Worm (Caenorhabditis elegans): Measurements from ENCODE around the gene eyg-1.

- no peak for TF ChIP-seq pha-2 (tag; optimal IDR thresholded peaks at IDR 0.05)
- no peak for TF ChIP-seq ceh-9 (tag; optimal IDR thresholded peaks at IDR 0.05)
- no peak for TF ChIP-seq nfya-1 (tag; optimal IDR thresholded peaks at IDR 0.05)
- no peak for TF ChIP-seq dve-1 (tag; optimal IDR thresholded peaks at IDR 0.05)
- TF ChIP-seq fax-1 (tag; optimal IDR thresholded peaks at IDR 0.05), result no peak
- no peak for TF ChIP-seq npax-4 (tag; optimal IDR thresholded peaks at IDR 0.05)
- TF ChIP-seq lim-6 (tag; optimal IDR thresholded peaks at IDR 0.05), result no peak
- no peak for TF ChIP-seq nhr-11 (tag; optimal IDR thresholded peaks at IDR 0.05)
- no peak for TF ChIP-seq ceh-31 (tag; optimal IDR thresholded peaks at IDR 0.05)
- TF ChIP-seq rnt-1 (tag; optimal IDR thresholded peaks at IDR 0.05), result no peak
- no peak for TF ChIP-seq C08G9.2 (tag; optimal IDR thresholded peaks at IDR 0.05)
Observed at ce11 chrII:9868207-9868606, 40.5 kb upstream of the eyg-1 start.
